Fruit fly (Drosophila melanogaster): Measurements from ENCODE around the gene Ass.

DNA sequence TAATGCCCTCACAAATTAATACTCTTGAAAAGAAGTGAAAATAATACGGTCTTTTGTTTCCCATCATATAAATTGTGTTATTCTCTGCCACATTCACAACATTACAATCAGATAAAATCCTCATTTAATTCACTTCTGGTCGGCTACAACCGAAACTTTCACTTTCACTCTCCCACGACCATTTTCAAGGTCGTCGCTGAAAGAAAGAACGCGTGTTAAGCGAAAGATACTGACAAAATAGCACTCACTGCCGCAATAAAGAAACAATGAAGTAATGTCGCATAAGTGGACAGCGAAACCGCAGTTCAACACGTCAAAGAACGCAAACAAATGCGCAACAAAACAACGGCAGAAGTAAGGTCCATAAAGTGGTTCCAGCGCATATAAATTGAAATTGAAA lies 43.9 kb upstream of the Ass start:
- TF ChIP-seq Hr38 (GFP tag; optimal IDR thresholded peaks at IDR 0.05) (no peak), Eip78C (GFP tag) (peak; percentile 66), CG8319 (GFP tag; optimal IDR thresholded peaks at IDR 0.05) (no peak), Sox15 (GFP tag; optimal IDR thresholded peaks at IDR 0.05) (no peak), OdsH (GFP tag; optimal IDR thresholded peaks at IDR 0.05) (no peak), Sox102F (GFP tag; optimal IDR thresholded peaks at IDR 0.05) (no peak), fd85E (GFP tag; optimal IDR thresholded peaks at IDR 0.05) (no peak), net (GFP tag; optimal IDR thresholded peaks at IDR 0.05) (no peak)
